Fruit fly (Drosophila melanogaster) whole organism, pupa: Measurements from ENCODE around the gene CG5139.

Experiments
- CG10348 ChIP-seq: fragments of 200-800 bp; sonication (Bioruptor generic); IDR thresholded peaks from 2 replicates; pipeline ENCODE4 v1.3.6; 2022; ENCODE audit warnings: missing biosample characterization, missing genetic modification characterization
- CG12605 ChIP-seq: fragments of 200-800 bp; sonication (Bioruptor generic); IDR thresholded peaks from 2 replicates; pipeline ENCODE4 v1.3.6; 2022; ENCODE audit warnings: missing biosample characterization, missing genetic modification characterization
- CG13204 ChIP-seq: fragments of 200-800 bp; sonication (Bioruptor generic); optimal IDR thresholded peaks from 2 replicates; lab custom pipeline; 2018; ENCODE audit warnings: missing biosample characterization, mild to moderate bottlenecking, missing genetic modification characterization, moderate library complexity
- CG14655 ChIP-seq: fragments of 200-800 bp; sonication (Bioruptor generic); optimal IDR thresholded peaks from 3 replicates; lab custom pipeline; 2017; ENCODE audit warnings: mild to moderate bottlenecking, missing biosample characterization, missing genetic modification reagents, missing genetic modification characterization
- CG15710 ChIP-seq: fragments of 200-800 bp; sonication (Bioruptor generic); optimal IDR thresholded peaks from 2 replicates; lab custom pipeline; 2018; ENCODE audit warnings: missing biosample characterization, mild to moderate bottlenecking, missing genetic modification characterization, moderate library complexity
- CG17806 ChIP-seq: fragments of 200-800 bp; sonication (Bioruptor generic); optimal IDR thresholded peaks from 2 replicates; lab custom pipeline; 2018; ENCODE audit warnings: missing biosample characterization, mild to moderate bottlenecking, missing genetic modification characterization, moderate library complexity
- CG32121 ChIP-seq: fragments of 200-800 bp; sonication (Bioruptor generic); IDR thresholded peaks from 2 replicates; pipeline ENCODE4 v1.3.6; 2022; ENCODE audit warnings: missing biosample characterization, missing genetic modification characterization
- CG34367 ChIP-seq: fragments of 200-800 bp; sonication (Bioruptor generic); optimal IDR thresholded peaks from 2 replicates; lab custom pipeline; 2018; ENCODE audit warnings: missing biosample characterization, mild to moderate bottlenecking, missing genetic modification characterization
- CG4496 ChIP-seq: fragments of 200-800 bp; sonication (Bioruptor generic); IDR thresholded peaks from 3 replicates; pipeline ENCODE4 v1.3.6; 2022; ENCODE audit warnings: missing biosample characterization, missing genetic modification characterization
- CG8159 ChIP-seq: fragments of 200-800 bp; sonication (Bioruptor generic); optimal IDR thresholded peaks from 3 replicates; lab custom pipeline; 2018; ENCODE audit warnings: missing biosample characterization, mild to moderate bottlenecking, missing genetic modification characterization, moderate library complexity
- CG8301 ChIP-seq: fragments of 200-800 bp; sonication (Bioruptor generic); optimal IDR thresholded peaks from 2 replicates; lab custom pipeline; 2018; ENCODE audit warnings: missing biosample characterization, mild to moderate bottlenecking, missing genetic modification characterization
- CG9948 ChIP-seq: fragments of 200-800 bp; sonication (Bioruptor generic); optimal IDR thresholded peaks from 2 replicates; lab custom pipeline; 2018; ENCODE audit warnings: missing biosample characterization, mild to moderate bottlenecking, missing genetic modification characterization, moderate library complexity
- D1 ChIP-seq: fragments of 200-800 bp; sonication (Bioruptor generic); optimal IDR thresholded peaks from 2 replicates; lab custom pipeline; 2018; ENCODE audit warnings: missing biosample characterization, mild to moderate bottlenecking, missing genetic modification characterization, moderate library complexity
- EcR ChIP-seq: fragments of 200-800 bp; sonication (Bioruptor generic); optimal IDR thresholded peaks from 3 replicates; lab custom pipeline; 2019; ENCODE audit warnings: missing biosample characterization, missing genetic modification characterization, mild to moderate bottlenecking, moderate library complexity, missing genetic modification reagents
- Ets98B ChIP-seq: fragments of 200-800 bp; sonication (Bioruptor generic); IDR thresholded peaks from 2 replicates; pipeline ENCODE4 v1.3.6; 2022; ENCODE audit warnings: missing biosample characterization, missing genetic modification characterization
- Pif1A ChIP-seq: fragments of 200-800 bp; sonication (Bioruptor generic); optimal IDR thresholded peaks from 3 replicates; lab custom pipeline; 2016; ENCODE audit warnings: missing biosample characterization, missing genetic modification characterization
- Pif1B ChIP-seq: fragments of 200-800 bp; sonication (Bioruptor generic); optimal IDR thresholded peaks from 3 replicates; lab custom pipeline; 2016; ENCODE audit warnings: missing biosample characterization, missing genetic modification characterization
- Snoo ChIP-seq: fragments of 200-800 bp; sonication (Bioruptor generic); optimal IDR thresholded peaks from 3 replicates; lab custom pipeline; 2017; ENCODE audit warnings: missing biosample characterization, mild to moderate bottlenecking, missing genetic modification characterization, inconsistent platforms
- fd96Ca ChIP-seq: fragments of 200-800 bp; sonication (Bioruptor generic); IDR thresholded peaks from 3 replicates; pipeline ENCODE4 v1.3.6; 2022; ENCODE audit warnings: missing biosample characterization, missing genetic modification characterization
- gl ChIP-seq: fragments of 200-800 bp; sonication (Bioruptor generic); optimal IDR thresholded peaks from 2 replicates; lab custom pipeline; 2018; ENCODE audit warnings: missing biosample characterization, mild to moderate bottlenecking, missing genetic modification characterization
- rn ChIP-seq: fragments of 200-800 bp; sonication (Bioruptor generic); IDR thresholded peaks from 2 replicates; pipeline ENCODE4 v1.3.6; 2022; ENCODE audit warnings: missing biosample characterization, missing genetic modification characterization

CG5139 gene

DNA sequence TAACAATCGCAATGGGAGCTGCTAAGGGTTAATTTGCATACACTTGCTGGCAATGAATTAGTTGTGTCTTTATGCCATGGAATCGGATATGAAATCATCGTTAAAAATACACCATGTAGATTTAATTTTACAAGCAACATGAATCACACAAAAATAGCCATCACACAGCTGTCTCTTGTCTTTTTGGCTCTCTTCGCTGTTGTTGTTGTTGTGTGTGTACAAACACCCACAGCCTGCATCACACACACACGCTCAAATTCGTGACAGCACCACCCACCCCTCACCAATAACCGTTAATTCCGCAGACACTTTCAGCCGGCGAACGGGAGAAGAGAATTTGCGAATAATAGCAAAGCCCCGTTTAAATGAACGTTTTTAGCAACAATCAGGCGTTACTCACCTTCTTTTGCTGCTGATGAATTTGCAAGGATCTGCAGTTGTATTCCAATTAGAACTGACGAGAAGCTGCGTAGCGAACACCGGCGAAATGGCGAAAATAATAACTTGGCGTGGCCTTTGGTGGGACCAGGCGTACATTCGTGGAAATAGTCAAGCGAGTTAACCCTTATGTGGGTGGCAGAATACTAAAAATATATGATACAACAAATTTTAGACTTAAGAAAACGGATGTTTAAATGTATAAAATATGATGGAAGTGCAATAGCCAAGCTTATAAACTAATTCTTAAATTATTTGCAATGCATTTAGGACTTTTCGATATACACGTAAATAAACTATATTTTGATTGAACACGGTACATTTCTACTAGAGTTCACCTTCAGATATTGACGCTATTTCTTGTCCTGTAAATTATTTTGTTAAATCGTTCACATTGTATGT is 41.2 kb downstream of the CG5139 start, which contains the start of gene capt:
Gene capt (minus strand): TSS at position 584 of the 840 bp plus-strand sequence.
- TF ChIP-seq CG32121 (peak; percentile 26; the same call in 1 of the 2 replicates), CG15710 (tag; lab: Kevin White, UChicago) (peak; percentile 48), CG4496 (GFP tag; lab: Robert Waterston, UW) (no peak), Ets98B (peak; percentile 7; the same call in 1 of the 2 replicates), CG8159 (tag; lab: Kevin White, UChicago) (peak; percentile 53), CG10348 (GFP tag; lab: Robert Waterston, UW) (no peak), CG17806 (tag; lab: Kevin White, UChicago) (peak; percentile 20), CG8301 (tag; lab: Kevin White, UChicago) (peak; percentile 15), D1 (tag; lab: Kevin White, UChicago) (no peak), Snoo (tag; lab: Kevin White, UChicago) (no peak), CG9948 (peak; percentile 23), rn (GFP tag; lab: Robert Waterston, UW) (no peak), EcR (GFP tag; lab: Kevin White, UChicago) (peak; percentile 82), Pif1A (GFP tag; lab: Kevin White, UChicago) (no peak), Pif1B (GFP tag; lab: Kevin White, UChicago) (no peak), fd96Ca (GFP tag; lab: Robert Waterston, UW) (no peak), CG13204 (no peak), CG12605 (no peak), CG34367 (tag; lab: Kevin White, UChicago) (no peak), CG14655 (no peak), gl (tag; lab: Kevin White, UChicago) (no peak)

dm6 chr2L:1157357-1157678 is 41.7 kb downstream of the CG5139 start:
- TF ChIP-seq CG15710 (tag; lab: Kevin White, UChicago) (peak; percentile 5), CG17806 (tag; lab: Kevin White, UChicago) (no peak)

DNA sequence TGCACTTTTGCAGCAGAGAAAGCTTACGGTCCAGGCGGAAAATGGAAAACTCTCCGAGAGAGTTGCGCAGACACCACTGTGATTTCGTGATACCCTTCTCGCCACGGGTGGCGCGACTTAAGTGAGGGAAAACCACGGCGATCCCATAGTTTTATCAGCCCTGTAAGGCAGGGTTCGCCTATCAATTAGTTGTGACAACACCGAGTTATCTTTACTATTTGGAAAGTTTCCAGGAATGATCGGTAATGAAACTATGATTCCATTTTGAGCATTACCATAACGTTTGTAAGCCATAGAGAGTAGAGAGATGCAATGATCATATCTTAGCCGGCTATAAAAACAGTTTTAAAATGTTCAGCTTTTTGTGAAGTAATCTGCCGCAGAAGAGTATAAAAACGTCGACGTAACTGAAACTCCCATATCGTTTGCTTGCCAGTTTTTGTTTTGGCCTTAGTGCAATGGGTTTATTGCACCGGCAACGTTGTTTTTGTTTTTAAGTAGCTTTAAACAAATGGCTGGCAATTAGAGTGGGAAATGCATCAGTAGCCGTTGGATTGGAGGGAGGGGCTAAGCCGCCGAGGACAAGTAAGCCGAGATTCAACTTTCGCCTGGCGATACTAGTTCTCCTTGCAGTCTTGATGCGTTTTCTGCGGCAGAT is 42.3 kb downstream of the CG5139 start:
- no peak for TF ChIP-seq gl (tag; lab: Kevin White, UChicago)

dm6 chr2L:1152693-1153092 is 46.4 kb downstream of the CG5139 start:
- no peak for TF ChIP-seq gl (tag; lab: Kevin White, UChicago)
- no peak for TF ChIP-seq D1 (tag; lab: Kevin White, UChicago)

- peak; percentile 47; the same call in 1 of the 3 replicates for TF ChIP-seq fd96Ca (GFP tag; lab: Robert Waterston, UW)
- TF ChIP-seq CG14655, result no peak
- TF ChIP-seq CG15710 (tag; lab: Kevin White, UChicago), result peak; percentile 0
- peak; percentile 30; the same call in 1 of the 2 replicates for TF ChIP-seq CG32121
- TF ChIP-seq Ets98B, result peak; percentile 51
- no peak for TF ChIP-seq CG12605
- peak; percentile 69 for TF ChIP-seq CG4496 (GFP tag; lab: Robert Waterston, UW)
- no peak for TF ChIP-seq CG34367 (tag; lab: Kevin White, UChicago)
Measured at dm6 chr2L:1150554-1150953, 48.5 kb downstream of the CG5139 start, which contains the start of the genes Tfb4 and Vps29. Gene Tfb4 (minus strand): TSS chr2L:1150677. Gene Vps29 (plus strand): TSS chr2L:1150766.
